Worm (Caenorhabditis elegans) whole organism, mixed stage, embryonic: ENCODE results near the gene C07E3.9.

Experiments
- blmp-1 ChIP-seq: fragments of 150-350 bp; optimal IDR thresholded peaks from 2 replicates; lab custom pipeline; 2014; ENCODE audit warnings: missing biosample characterization, missing genetic modification characterization
- ceh-83 ChIP-seq: fragments of 200-800 bp; sonication (Bioruptor generic); optimal IDR thresholded peaks from 2 replicates; lab custom pipeline; 2018; ENCODE audit warnings: mild to moderate bottlenecking, missing genetic modification characterization, missing compliant biosample characterization
- lin-32 ChIP-seq: fragments of 200-800 bp; sonication (Bioruptor generic); optimal IDR thresholded peaks from 2 replicates; lab custom pipeline; 2018; ENCODE audit warnings: mild to moderate bottlenecking, missing genetic modification characterization, missing compliant biosample characterization
- lsy-2 ChIP-seq: fragments of 150-350 bp; optimal IDR thresholded peaks from 2 replicates; lab custom pipeline; 2014; ENCODE audit warnings: missing biosample characterization, missing genetic modification characterization
- nhr-12 ChIP-seq: fragments of 150-350 bp; optimal IDR thresholded peaks from 2 replicates; lab custom pipeline; 2014; ENCODE audit warnings: missing biosample characterization, missing genetic modification characterization
- nhr-2 ChIP-seq: fragments of 150-350 bp; optimal IDR thresholded peaks from 2 replicates; lab custom pipeline; 2014; ENCODE audit warnings: missing biosample characterization, missing genetic modification characterization
- nhr-237 ChIP-seq: fragments of 150-350 bp; optimal IDR thresholded peaks from 2 replicates; lab custom pipeline; 2014; ENCODE audit warnings: missing biosample characterization, missing genetic modification characterization
- nhr-76 ChIP-seq: sonication (generic microtip); optimal IDR thresholded peaks from 2 replicates; lab custom pipeline; 2017; ENCODE audit warnings: missing biosample characterization, missing genetic modification characterization
- pha-4 ChIP-seq: fragments of 150-350 bp; optimal IDR thresholded peaks from 2 replicates; lab custom pipeline; 2018; ENCODE audit warnings: missing biosample characterization, missing genetic modification reagents, missing genetic modification characterization
- snpc-4 ChIP-seq: fragments of 150-350 bp; optimal IDR thresholded peaks from 2 replicates; lab custom pipeline; 2014; ENCODE audit warnings: missing biosample characterization, missing genetic modification characterization
- ztf-11 ChIP-seq: fragments of 150-350 bp; optimal IDR thresholded peaks from 2 replicates; lab custom pipeline; 2014; ENCODE audit warnings: missing biosample characterization, missing genetic modification characterization

ce11 chrII:10311973-10312372, 38.6 kb upstream of the C07E3.9 start, which contains the start of gene srlf-34:
- TF ChIP-seq nhr-76 (tag; lab: Kevin White, UChicago) (no peak), nhr-2 (tag; lab: Kevin White, UChicago) (no peak), nhr-237 (tag; lab: Kevin White, UChicago) (no peak), snpc-4 (no peak), lsy-2 (no peak), lin-32 (GFP tag; lab: Kevin White, UChicago) (no peak), nhr-12 (tag; lab: Kevin White, UChicago) (no peak), ztf-11 (tag; lab: Kevin White, UChicago) (no peak), blmp-1 (tag; lab: Kevin White, UChicago) (no peak), ceh-83 (GFP tag; lab: Kevin White, UChicago) (no peak), pha-4 (tag; lab: Kevin White, UChicago) (no peak)
